Worm (Caenorhabditis elegans) whole organism, L4 larva: Measurements from ENCODE around the gene str-141.

Experiments
- D1046.2 ChIP-seq: fragments of 200-800 bp; sonication (Bioruptor generic); IDR thresholded peaks from 2 replicates; pipeline ENCODE4 v1.3.6; 2022; ENCODE audit warnings: missing genetic modification characterization, missing compliant biosample characterization
- F10B5.3 ChIP-seq: sonication (generic microtip); optimal IDR thresholded peaks from 2 replicates; lab custom pipeline; 2016; ENCODE audit warnings: mild to moderate bottlenecking, missing genetic modification characterization, missing compliant biosample characterization
- F37D6.2 ChIP-seq: sonication (generic microtip); optimal IDR thresholded peaks from 2 replicates; lab custom pipeline; 2016; ENCODE audit warnings: mild to moderate bottlenecking, missing genetic modification characterization, missing compliant biosample characterization
- F44E2.7 ChIP-seq: fragments of 200-800 bp; sonication (Bioruptor generic); IDR thresholded peaks from 2 replicates; pipeline ENCODE4 v2.1.2; 2022; ENCODE audit warnings: missing genetic modification characterization, missing compliant biosample characterization
- R02D3.7 ChIP-seq: fragments of 150-350 bp; sonication (generic microtip); optimal IDR thresholded peaks from 3 replicates; lab custom pipeline; 2014; ENCODE audit warnings: missing biosample characterization, missing genetic modification characterization
- T20F7.1 ChIP-seq: fragments of 200-800 bp; sonication (Bioruptor generic); optimal IDR thresholded peaks from 2 replicates; lab custom pipeline; 2018; ENCODE audit warnings: mild to moderate bottlenecking, missing genetic modification characterization, missing compliant biosample characterization
- T26A8.4 ChIP-seq: fragments of 200-800 bp; sonication (Bioruptor generic); IDR thresholded peaks from 2 replicates; pipeline ENCODE4 v1.3.6; 2022; ENCODE audit warnings: missing genetic modification characterization, missing compliant biosample characterization
- ceh-20 ChIP-seq: fragments of 200-800 bp; sonication (Bioruptor generic); IDR thresholded peaks from 2 replicates; pipeline ENCODE4 v1.3.6; 2022; ENCODE audit warnings: missing genetic modification reagents, missing genetic modification characterization, missing compliant biosample characterization
- ceh-32 ChIP-seq: sonication (generic microtip); optimal IDR thresholded peaks from 2 replicates; lab custom pipeline; 2016; ENCODE audit warnings: mild to moderate bottlenecking, missing genetic modification characterization, missing compliant biosample characterization; ENCODE audit not compliant: poor library complexity
- ceh-44 ChIP-seq: fragments of 200-800 bp; sonication (Bioruptor generic); IDR thresholded peaks from 2 replicates; pipeline ENCODE4 v1.3.6; 2022; ENCODE audit warnings: missing genetic modification reagents, missing genetic modification characterization, missing compliant biosample characterization
- ceh-82 ChIP-seq: sonication (generic microtip); optimal IDR thresholded peaks from 2 replicates; lab custom pipeline; 2017; ENCODE audit warnings: missing biosample characterization, missing genetic modification characterization
- ctbp-1 ChIP-seq: fragments of 200-800 bp; sonication (Bioruptor generic); IDR thresholded peaks from 2 replicates; pipeline ENCODE4 v1.3.6; 2022; ENCODE audit warnings: missing genetic modification reagents, missing genetic modification characterization, missing compliant biosample characterization
- daf-12 ChIP-seq: fragments of 150-350 bp; optimal IDR thresholded peaks from 2 replicates; lab custom pipeline; 2014; ENCODE audit warnings: missing biosample characterization, missing genetic modification reagents, missing genetic modification characterization
- dmd-6 ChIP-seq: fragments of 200-800 bp; sonication (Bioruptor generic); IDR thresholded peaks from 2 replicates; pipeline ENCODE4 v1.3.6; 2022; ENCODE audit warnings: missing genetic modification reagents, missing genetic modification characterization, missing compliant biosample characterization
- dmd-9 ChIP-seq: fragments of 200-800 bp; sonication (Bioruptor generic); IDR thresholded peaks from 2 replicates; pipeline ENCODE4 v1.3.6; 2022; ENCODE audit warnings: missing genetic modification reagents, missing genetic modification characterization, missing compliant biosample characterization
- dpl-1 ChIP-seq: fragments of 150-350 bp; optimal IDR thresholded peaks from 2 replicates; lab custom pipeline; 2014; ENCODE audit warnings: missing biosample characterization, missing genetic modification reagents, missing genetic modification characterization
- dve-1 ChIP-seq: sonication (generic microtip); optimal IDR thresholded peaks from 2 replicates; lab custom pipeline; 2017; ENCODE audit warnings: antibody characterized with exemption, mild to moderate bottlenecking, missing genetic modification characterization, missing compliant biosample characterization; ENCODE audit not compliant: insufficient read depth
- egl-43 ChIP-seq: fragments of 200-800 bp; sonication (Bioruptor generic); IDR thresholded peaks from 2 replicates; pipeline ENCODE4 v1.3.6; 2022; ENCODE audit warnings: missing genetic modification reagents, missing genetic modification characterization, missing compliant biosample characterization
- gei-8 ChIP-seq: fragments of 200-800 bp; sonication (Bioruptor generic); optimal IDR thresholded peaks from 2 replicates; lab custom pipeline; 2018; ENCODE audit warnings: mild to moderate bottlenecking, missing genetic modification characterization, missing compliant biosample characterization
- hif-1 ChIP-seq, 2 experiments: sonication (generic microtip); optimal IDR thresholded peaks; 2 replicates each; lab custom pipeline; 2016 to 2017; ENCODE audit warnings: missing compliant biosample characterization in 2 of 2, missing genetic modification characterization in 2 of 2, missing genetic modification reagents in 2 of 2, missing genotype in 2 of 2, mild to moderate bottlenecking in 1 of 2
- hlh-11 ChIP-seq: fragments of 200-800 bp; sonication (Bioruptor generic); optimal IDR thresholded peaks from 2 replicates; lab custom pipeline; 2018; ENCODE audit warnings: mild to moderate bottlenecking, missing genetic modification characterization, missing compliant biosample characterization
- hlh-30 ChIP-seq: sonication (generic microtip); optimal IDR thresholded peaks from 2 replicates; lab custom pipeline; 2017; ENCODE audit warnings: antibody characterized with exemption, mild to moderate bottlenecking, missing genetic modification characterization, missing compliant biosample characterization; ENCODE audit not compliant: insufficient read depth
- hmg-1.1 ChIP-seq: fragments of 200-800 bp; sonication (Bioruptor generic); IDR thresholded peaks from 2 replicates; pipeline ENCODE4 v1.3.6; 2022; ENCODE audit warnings: missing genetic modification reagents, missing genetic modification characterization, missing compliant biosample characterization
- lin-13 ChIP-seq: fragments of 150-350 bp; optimal IDR thresholded peaks from 2 replicates; lab custom pipeline; 2014; ENCODE audit warnings: missing biosample characterization, missing genetic modification reagents, missing genetic modification characterization
- lin-15B ChIP-seq: fragments of 150-350 bp; sonication (generic microtip); optimal IDR thresholded peaks from 3 replicates; lab custom pipeline; 2014; ENCODE audit warnings: missing biosample characterization, missing genetic modification characterization
- lin-38 ChIP-seq: fragments of 200-800 bp; sonication (Bioruptor generic); IDR thresholded peaks from 2 replicates; pipeline ENCODE4 v1.3.6; 2022; ENCODE audit warnings: missing genetic modification reagents, missing genetic modification characterization, missing compliant biosample characterization
- lsy-2 ChIP-seq, 2 experiments: fragments of 150-350 bp in 1 of 2; sonication (generic microtip) in 1 of 2; optimal IDR thresholded peaks; 2 replicates each; lab custom pipeline; 2014 to 2017; ENCODE audit warnings: missing biosample characterization in 2 of 2, missing genetic modification characterization in 2 of 2
- mdl-1 ChIP-seq, 2 experiments: fragments of 150-350 bp in 1 of 2; sonication (generic microtip) in 1 of 2; optimal IDR thresholded peaks; 2 replicates each; lab custom pipeline; 2014 to 2017; ENCODE audit warnings: missing biosample characterization in 2 of 2, missing genetic modification characterization in 2 of 2
- mes-2 ChIP-seq: sonication (generic microtip); optimal IDR thresholded peaks from 2 replicates; lab custom pipeline; 2016; ENCODE audit warnings: missing genotype, mild to moderate bottlenecking, missing genetic modification characterization, missing compliant biosample characterization; ENCODE audit not compliant: poor library complexity, severe bottlenecking
- mxl-2 ChIP-seq: fragments of 200-800 bp; sonication (Bioruptor generic); conservative IDR thresholded peaks from 2 replicates; pipeline ENCODE4 v1.3.6; 2022; ENCODE audit warnings: missing genetic modification reagents, missing genetic modification characterization, missing compliant biosample characterization
- mxl-3 ChIP-seq: fragments of 200-800 bp; sonication (Bioruptor generic); optimal IDR thresholded peaks from 2 replicates; lab custom pipeline; 2018; ENCODE audit warnings: mild to moderate bottlenecking, missing genetic modification characterization, missing compliant biosample characterization
- nhr-111 ChIP-seq: fragments of 200-800 bp; sonication (Bioruptor generic); optimal IDR thresholded peaks from 2 replicates; lab custom pipeline; 2018; ENCODE audit warnings: mild to moderate bottlenecking, missing genetic modification characterization, missing compliant biosample characterization
- nhr-42 ChIP-seq: fragments of 200-800 bp; sonication (Bioruptor generic); IDR thresholded peaks from 2 replicates; pipeline ENCODE4 v1.3.6; 2022; ENCODE audit warnings: missing genetic modification characterization, missing compliant biosample characterization
- nhr-6 ChIP-seq: fragments of 150-350 bp; optimal IDR thresholded peaks from 2 replicates; lab custom pipeline; 2014; ENCODE audit warnings: missing biosample characterization, missing genetic modification characterization
- pha-4 ChIP-seq, 2 experiments: fragments of 150-350 bp in 1 of 2; fragments of 200-800 bp in 1 of 2; sonication (Bioruptor generic) in 1 of 2; IDR thresholded peaks in 1 of 2; optimal IDR thresholded peaks in 1 of 2; 2 replicates each; pipeline versions ENCODE4 v1.3.6 to Lab custom; 2014 to 2022; ENCODE audit warnings: missing genetic modification characterization in 2 of 2, missing genetic modification reagents in 2 of 2, missing biosample characterization in 1 of 2, missing compliant biosample characterization in 1 of 2
- php-3 ChIP-seq: fragments of 200-800 bp; sonication (Bioruptor generic); IDR thresholded peaks from 2 replicates; pipeline ENCODE4 v1.3.6; 2022; ENCODE audit warnings: missing genetic modification reagents, missing genetic modification characterization, missing compliant biosample characterization
- rbr-2 ChIP-seq: sonication (generic microtip); optimal IDR thresholded peaks from 2 replicates; lab custom pipeline; 2016; ENCODE audit warnings: missing genotype, missing genetic modification characterization, missing compliant biosample characterization
- snpc-1.2 ChIP-seq: fragments of 200-800 bp; sonication (Bioruptor generic); IDR thresholded peaks from 2 replicates; pipeline ENCODE4 v1.3.6; 2022; ENCODE audit warnings: missing genetic modification reagents, missing genetic modification characterization, missing compliant biosample characterization
- snpc-4 ChIP-seq: fragments of 150-350 bp; optimal IDR thresholded peaks from 2 replicates; lab custom pipeline; 2014; ENCODE audit warnings: missing biosample characterization, missing genetic modification characterization
- unc-130 ChIP-seq: sonication (generic microtip); optimal IDR thresholded peaks from 2 replicates; lab custom pipeline; 2016; ENCODE audit warnings: missing genetic modification reagents, missing genetic modification characterization, missing compliant biosample characterization
- unc-39 ChIP-seq: sonication (generic microtip); optimal IDR thresholded peaks from 2 replicates; lab custom pipeline; 2017; ENCODE audit warnings: missing biosample characterization, missing genetic modification characterization
- vab-7 ChIP-seq: fragments of 200-800 bp; sonication (Bioruptor generic); IDR thresholded peaks from 2 replicates; pipeline ENCODE4 v1.3.6; 2022; ENCODE audit warnings: missing genetic modification reagents, missing genetic modification characterization, missing compliant biosample characterization
- zag-1 ChIP-seq: fragments of 150-350 bp; optimal IDR thresholded peaks from 2 replicates; lab custom pipeline; 2014; ENCODE audit warnings: missing biosample characterization, missing genetic modification characterization
- zip-2 ChIP-seq: fragments of 150-350 bp; optimal IDR thresholded peaks from 2 replicates; lab custom pipeline; 2014; ENCODE audit warnings: missing biosample characterization, missing genetic modification characterization

The str-141 gene

ce11 chrV:11329100-11329499, 5.5 kb upstream of the str-141 start, which contains the start of gene F47G9.6:
F47G9.6 (plus strand) TSS chrV:11329400.
- TF ChIP-seq dmd-6 (no peak), F44E2.7 (GFP tag; lab: Robert Waterston, UW) (no peak), ceh-32 (tag; lab: Kevin White, UChicago) (no peak), D1046.2 (GFP tag; lab: Robert Waterston, UW) (no peak), mxl-2 (GFP tag; lab: Robert Waterston, UW) (no peak), nhr-6 (tag; lab: Kevin White, UChicago) (no peak), F37D6.2 (tag; lab: Kevin White, UChicago) (no peak), snpc-4 (tag; lab: Kevin White, UChicago) (no peak), gei-8 (GFP tag; lab: Kevin White, UChicago) (no peak), lin-15B (no peak), zag-1 (tag; lab: Kevin White, UChicago) (no peak), F10B5.3 (tag; lab: Kevin White, UChicago) (no peak), nhr-42 (GFP tag; lab: Robert Waterston, UW) (no peak), hlh-30 (tag; lab: Kevin White, UChicago) (no peak), T26A8.4 (GFP tag; lab: Robert Waterston, UW) (no peak)

ce11 chrV:11328613-11329012, 5.0 kb upstream of the str-141 start:
- TF ChIP-seq D1046.2 (GFP tag; lab: Robert Waterston, UW) (0 out of 2 replicates have a peak, but pooled peaks have one; percentile 42), ceh-44 (peak; percentile 65; the same call in 1 of the 2 replicates), lin-38 (peak; percentile 88)

DNA sequence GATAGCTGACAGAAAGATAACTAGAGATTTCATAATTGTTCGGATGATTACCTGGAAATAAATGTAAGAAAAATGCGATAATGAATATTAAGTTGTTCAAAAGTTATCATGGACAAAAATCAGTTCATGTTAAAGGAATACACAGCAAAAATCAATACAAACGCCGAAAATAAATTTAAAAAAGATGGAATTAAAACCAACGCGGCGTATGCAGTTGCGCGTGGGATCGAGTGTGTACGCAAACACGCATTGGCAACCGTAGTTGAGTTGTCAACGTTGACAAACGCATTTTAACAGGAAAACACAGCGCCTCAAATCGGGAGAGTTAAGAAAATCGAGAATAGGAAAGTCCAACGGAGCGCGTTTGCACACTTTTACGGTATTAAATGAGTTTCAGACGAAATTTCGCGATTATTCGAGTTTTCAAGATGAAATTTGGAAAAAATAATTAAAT, 3.3 kb upstream of the str-141 start, which contains the start of gene tmed-10:
TSS of gene tmed-10 (minus strand) at position 51 of the 454 bp plus-strand sequence.
- TF ChIP-seq T26A8.4 (GFP tag; lab: Robert Waterston, UW), result peak; percentile 65; the same call in 1 of the 2 replicates
- no peak for TF ChIP-seq zip-2 (tag; lab: Kevin White, UChicago)
- peak; percentile 62 for TF ChIP-seq snpc-1.2 (GFP tag; lab: Robert Waterston, UW)
- TF ChIP-seq hif-1 (tag; optimal IDR thresholded peaks at IDR 0.05; lab: Kevin White, UChicago), result peak in 1 of 2 experiments; percentile 12
- TF ChIP-seq vab-7 (GFP tag; lab: Robert Waterston, UW), result no peak
- TF ChIP-seq lin-13 (GFP tag; lab: Kevin White, UChicago), result peak; percentile 10
- 0 out of 2 replicates have a peak, but pooled peaks have one; percentile 10 for TF ChIP-seq dmd-9 (GFP tag; lab: Robert Waterston, UW)
- 0 out of 2 replicates have a peak, but pooled peaks have one; percentile 24 for TF ChIP-seq ctbp-1 (GFP tag; lab: Robert Waterston, UW)
- TF ChIP-seq egl-43 (GFP tag; lab: Robert Waterston, UW), result peak; percentile 66; the same call in 1 of the 2 replicates
- peak; percentile 64 for TF ChIP-seq hlh-11 (tag; lab: Kevin White, UChicago)
- peak; percentile 53; the same call in 1 of the 2 replicates for TF ChIP-seq ceh-44
- no peak for TF ChIP-seq php-3 (GFP tag; lab: Robert Waterston, UW)
- peak; percentile 54 for TF ChIP-seq dpl-1 (GFP tag; lab: Kevin White, UChicago)
- TF ChIP-seq hlh-30 (tag; lab: Kevin White, UChicago), result peak; percentile 44
- TF ChIP-seq mes-2 (tag; lab: Kevin White, UChicago), result peak; percentile 84
- no peak for TF ChIP-seq ceh-82 (tag; lab: Kevin White, UChicago)
- TF ChIP-seq unc-39 (tag; lab: Kevin White, UChicago), result no peak
- 0 out of 2 replicates have a peak, but pooled peaks have one; percentile 51 for TF ChIP-seq pha-4 (GFP tag; IDR thresholded peaks at IDR 0.05; lab: Robert Waterston, UW)
- peak; percentile 18 for TF ChIP-seq pha-4 (tag; optimal IDR thresholded peaks at IDR 0.05; lab: Kevin White, UChicago)
- peak in 1 of 2 experiments; percentile 93 for TF ChIP-seq lsy-2 (tag; optimal IDR thresholded peaks at IDR 0.05; lab: Kevin White, UChicago)
- TF ChIP-seq T20F7.1 (GFP tag; lab: Kevin White, UChicago), result peak; percentile 50
- peak; percentile 95 for TF ChIP-seq lin-38
- TF ChIP-seq dmd-6, result peak; percentile 72
- peak; percentile 43 for TF ChIP-seq unc-130 (GFP tag; lab: Kevin White, UChicago)
- TF ChIP-seq mxl-3 (GFP tag; lab: Kevin White, UChicago), result peak; percentile 77
- no peak for TF ChIP-seq daf-12 (tag; lab: Kevin White, UChicago)
- TF ChIP-seq rbr-2, result peak; percentile 50
- TF ChIP-seq dve-1 (tag; lab: Kevin White, UChicago), result peak; percentile 56
- no peak for TF ChIP-seq R02D3.7 (tag; lab: Kevin White, UChicago)
- TF ChIP-seq nhr-111 (GFP tag; lab: Kevin White, UChicago), result no peak
- peak in 1 of 2 experiments; percentile 3 for TF ChIP-seq mdl-1 (tag; optimal IDR thresholded peaks at IDR 0.05; lab: Kevin White, UChicago)
- peak; percentile 75 for TF ChIP-seq ceh-20 (GFP tag; lab: Robert Waterston, UW)
- TF ChIP-seq hmg-1.1 (GFP tag; lab: Robert Waterston, UW), result peak; percentile 76
